Fruit fly (Drosophila melanogaster): ENCODE measurements around the gene Aven.
A peak's percentile ranks its signal among the peaks of the same experiment; 100 is the strongest.

Gene Aven

DNA sequence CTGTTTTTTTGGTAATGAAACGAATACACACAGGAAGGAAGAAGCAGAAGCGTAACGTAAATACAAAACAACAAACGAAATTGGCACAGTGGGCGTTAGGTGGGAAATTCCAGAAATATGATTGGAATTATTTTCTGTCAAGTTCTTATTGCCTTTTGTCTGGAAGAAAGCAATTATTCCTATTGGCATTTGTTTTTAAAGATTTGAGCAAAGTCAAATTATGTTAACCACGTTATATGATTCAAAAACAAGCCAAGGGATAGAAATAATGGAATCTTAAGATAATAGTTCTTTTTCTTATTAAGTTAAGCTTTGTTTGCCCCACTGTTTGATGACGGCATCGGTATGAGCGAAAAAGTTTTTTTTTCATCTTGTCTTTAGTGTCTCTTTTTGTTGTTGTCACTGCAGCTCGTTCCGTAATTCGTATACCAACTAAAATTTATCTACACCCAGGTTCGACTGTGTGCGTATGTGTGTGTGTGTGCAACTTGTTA lies 49.9 kb downstream of the Aven start:
- peak; percentile 80 to 98 for TF ChIP-seq foxo (GFP tag; optimal IDR thresholded peaks at IDR 0.05)
- peak; percentile 98 for TF ChIP-seq h (GFP tag; optimal IDR thresholded peaks at IDR 0.05)
- TF ChIP-seq Mio (GFP tag; optimal IDR thresholded peaks at IDR 0.05), result peak; percentile 78
- no peak for TF ChIP-seq N (GFP tag; optimal IDR thresholded peaks at IDR 0.05)
- TF ChIP-seq Dif (GFP tag; optimal IDR thresholded peaks at IDR 0.05; ENCODE audit: partially characterized antibody), result no peak
- TF ChIP-seq dmrt93B (GFP tag; optimal IDR thresholded peaks at IDR 0.05), result peak; percentile 96
- TF ChIP-seq sage (GFP tag; optimal IDR thresholded peaks at IDR 0.05), result peak; percentile 91
- TF ChIP-seq sv (GFP tag; optimal IDR thresholded peaks at IDR 0.05), result peak; percentile 97
- TF ChIP-seq Hr83 (GFP tag; optimal IDR thresholded peaks at IDR 0.05; ENCODE audit: poor library complexity, severe bottlenecking), result no peak
- peak; percentile 82 for TF ChIP-seq dsf (GFP tag; optimal IDR thresholded peaks at IDR 0.05; ENCODE audit: borderline replicate concordance)
- peak; percentile 96 for TF ChIP-seq rgr (GFP tag; optimal IDR thresholded peaks at IDR 0.05)
- no peak for TF ChIP-seq Abd-B (GFP tag; optimal IDR thresholded peaks at IDR 0.05)
- peak; percentile 85 for TF ChIP-seq Rel (GFP tag; optimal IDR thresholded peaks at IDR 0.05)
- peak; percentile 84 for TF ChIP-seq Rel (tag; optimal IDR thresholded peaks at IDR 0.05)
- peak; percentile 83 for TF ChIP-seq Jra (GFP tag; optimal IDR thresholded peaks at IDR 0.05)
- peak; percentile 80 for TF ChIP-seq GATAd (GFP tag; optimal IDR thresholded peaks at IDR 0.05)
- TF ChIP-seq lola (GFP tag; optimal IDR thresholded peaks at IDR 0.05), result no peak
- TF ChIP-seq Dfd (GFP tag; optimal IDR thresholded peaks at IDR 0.05), result peak; percentile 78
- TF ChIP-seq pan (optimal IDR thresholded peaks at IDR 0.05), result no peak
- peak; percentile 81 for TF ChIP-seq brk (GFP tag; optimal IDR thresholded peaks at IDR 0.05)
- peak; percentile 96 for TF ChIP-seq woc (GFP tag; optimal IDR thresholded peaks at IDR 0.05)
- peak; percentile 92 for TF ChIP-seq CG32264 (GFP tag; optimal IDR thresholded peaks at IDR 0.05)
- no peak for TF ChIP-seq Vsx2 (GFP tag; optimal IDR thresholded peaks at IDR 0.05; ENCODE audit: partially characterized antibody)
- no peak for TF ChIP-seq Hr78 (GFP tag; optimal IDR thresholded peaks at IDR 0.05)
- peak; percentile 98 for TF ChIP-seq fru (GFP tag; optimal IDR thresholded peaks at IDR 0.05)
- TF ChIP-seq dl (GFP tag; optimal IDR thresholded peaks at IDR 0.05; ENCODE audit: insufficient read depth in 1 of 2, partially characterized antibody in 2 of 2), result no peak
- no peak for TF ChIP-seq usp (GFP tag; optimal IDR thresholded peaks at IDR 0.05)
- peak; percentile 87 for TF ChIP-seq tai (GFP tag; optimal IDR thresholded peaks at IDR 0.05)
- peak; percentile 57 for TF ChIP-seq jim (GFP tag; optimal IDR thresholded peaks at IDR 0.05)
- TF ChIP-seq Hnf4 (GFP tag; optimal IDR thresholded peaks at IDR 0.05), result peak; percentile 94
- peak; percentile 98 for TF ChIP-seq Sp1 (GFP tag; optimal IDR thresholded peaks at IDR 0.05)
- TF ChIP-seq HLH106 (tag; optimal IDR thresholded peaks at IDR 0.05), result peak; percentile 99
- peak; percentile 97 for TF ChIP-seq ey (GFP tag; optimal IDR thresholded peaks at IDR 0.05)
- TF ChIP-seq br (GFP tag; optimal IDR thresholded peaks at IDR 0.05), result peak; percentile 97
- TF ChIP-seq CrebA (GFP tag; optimal IDR thresholded peaks at IDR 0.05; ENCODE audit: borderline replicate concordance), result peak; percentile 77
- TF ChIP-seq psq (GFP tag; optimal IDR thresholded peaks at IDR 0.05), result peak; percentile 73
- TF ChIP-seq CG9705 (GFP tag; optimal IDR thresholded peaks at IDR 0.05), result peak; percentile 97
- peak; percentile 95 for TF ChIP-seq OdsH (GFP tag; optimal IDR thresholded peaks at IDR 0.05)
- TF ChIP-seq Myc (optimal IDR thresholded peaks at IDR 0.05), result no peak

DNA sequence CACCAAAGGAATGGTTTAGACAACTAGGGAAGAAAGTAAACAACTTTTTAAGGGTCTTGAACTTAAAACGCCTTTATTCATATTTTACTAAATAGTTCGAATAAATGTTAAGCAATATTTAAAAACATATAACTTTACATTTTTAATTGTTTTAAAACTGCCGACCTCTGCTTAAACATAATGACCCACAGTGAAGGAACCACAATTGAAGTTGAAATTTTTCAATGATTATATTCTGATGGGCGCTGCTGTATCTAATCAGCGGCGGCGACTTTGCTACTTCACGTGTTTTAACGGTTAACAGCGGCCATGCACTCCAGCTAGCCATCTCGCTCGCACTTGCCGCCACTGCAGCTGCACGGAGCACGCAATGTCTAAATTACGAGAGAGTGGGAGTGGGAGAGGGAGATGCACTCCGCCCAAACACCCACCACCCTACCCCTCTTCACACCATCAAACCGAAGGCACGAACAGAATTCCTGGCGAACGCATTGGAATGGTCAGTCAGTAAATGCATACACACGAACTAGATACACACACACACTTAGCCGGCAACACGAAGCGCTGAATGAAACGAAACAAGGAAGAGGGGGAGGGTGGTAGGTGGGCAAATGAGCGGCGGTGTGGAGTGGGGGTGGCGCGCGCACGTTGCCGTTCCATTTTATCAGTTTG lies 50.6 kb downstream of the Aven start:
- TF ChIP-seq Rel (GFP tag; optimal IDR thresholded peaks at IDR 0.05) (no peak), Rel (tag; optimal IDR thresholded peaks at IDR 0.05) (no peak), CrebA (GFP tag; optimal IDR thresholded peaks at IDR 0.05; ENCODE audit: borderline replicate concordance) (no peak), usp (GFP tag; optimal IDR thresholded peaks at IDR 0.05) (no peak), Hr83 (GFP tag; optimal IDR thresholded peaks at IDR 0.05; ENCODE audit: poor library complexity, severe bottlenecking) (peak; percentile 9), Hr78 (GFP tag; optimal IDR thresholded peaks at IDR 0.05) (no peak), Dfd (GFP tag; optimal IDR thresholded peaks at IDR 0.05) (no peak), Vsx2 (GFP tag; optimal IDR thresholded peaks at IDR 0.05; ENCODE audit: partially characterized antibody) (no peak), GATAd (GFP tag; optimal IDR thresholded peaks at IDR 0.05) (no peak), sv (GFP tag; optimal IDR thresholded peaks at IDR 0.05) (no peak), OdsH (GFP tag; optimal IDR thresholded peaks at IDR 0.05) (no peak), ey (GFP tag; optimal IDR thresholded peaks at IDR 0.05) (peak; percentile 44), br (GFP tag; optimal IDR thresholded peaks at IDR 0.05) (peak; percentile 47), dmrt93B (GFP tag; optimal IDR thresholded peaks at IDR 0.05) (peak; percentile 29), sage (GFP tag; optimal IDR thresholded peaks at IDR 0.05) (no peak), fru (GFP tag; optimal IDR thresholded peaks at IDR 0.05) (peak; percentile 48), Myc (optimal IDR thresholded peaks at IDR 0.05) (no peak), lola (GFP tag; optimal IDR thresholded peaks at IDR 0.05) (no peak), jim (GFP tag; optimal IDR thresholded peaks at IDR 0.05) (no peak), Mio (GFP tag; optimal IDR thresholded peaks at IDR 0.05) (no peak), Dif (GFP tag; optimal IDR thresholded peaks at IDR 0.05; ENCODE audit: partially characterized antibody) (peak; percentile 41), N (GFP tag; optimal IDR thresholded peaks at IDR 0.05) (no peak), foxo (GFP tag; optimal IDR thresholded peaks at IDR 0.05) (peak in 1 of 2 experiments; percentile 58), pan (optimal IDR thresholded peaks at IDR 0.05) (no peak), CG9705 (GFP tag; optimal IDR thresholded peaks at IDR 0.05) (no peak), Abd-B (GFP tag; optimal IDR thresholded peaks at IDR 0.05) (no peak), HLH106 (tag; optimal IDR thresholded peaks at IDR 0.05) (peak; percentile 54), brk (GFP tag; optimal IDR thresholded peaks at IDR 0.05) (no peak), Sp1 (GFP tag; optimal IDR thresholded peaks at IDR 0.05) (peak; percentile 53), dsf (GFP tag; optimal IDR thresholded peaks at IDR 0.05; ENCODE audit: borderline replicate concordance) (no peak), Hnf4 (GFP tag; optimal IDR thresholded peaks at IDR 0.05) (peak; percentile 28), woc (GFP tag; optimal IDR thresholded peaks at IDR 0.05) (no peak), Jra (GFP tag; optimal IDR thresholded peaks at IDR 0.05) (no peak), CG32264 (GFP tag; optimal IDR thresholded peaks at IDR 0.05) (no peak), tai (GFP tag; optimal IDR thresholded peaks at IDR 0.05) (no peak), psq (GFP tag; optimal IDR thresholded peaks at IDR 0.05) (peak; percentile 55), rgr (GFP tag; optimal IDR thresholded peaks at IDR 0.05) (peak; percentile 7), h (GFP tag; optimal IDR thresholded peaks at IDR 0.05) (peak; percentile 34), dl (GFP tag; optimal IDR thresholded peaks at IDR 0.05; ENCODE audit: insufficient read depth in 1 of 2, partially characterized antibody in 2 of 2) (no peak)
